Worm (Caenorhabditis elegans) whole organism, L1 larva: ENCODE results near the gene C34F6.7.

ENCODE experiments used
- C04F5.9 ChIP-seq: sonication (generic microtip); optimal IDR thresholded peaks from 2 replicates; lab custom pipeline; 2016; ENCODE audit warnings: missing genetic modification characterization, missing compliant biosample characterization
- C16A3.4 ChIP-seq: fragments of 150-350 bp; optimal IDR thresholded peaks from 2 replicates; lab custom pipeline; 2014; ENCODE audit warnings: missing biosample characterization, missing genetic modification characterization
- C34B4.2 ChIP-seq: sonication (generic microtip); optimal IDR thresholded peaks from 2 replicates; lab custom pipeline; 2017; ENCODE audit warnings: mild to moderate bottlenecking, missing genetic modification characterization, missing compliant biosample characterization
- Y116A8C.19 ChIP-seq: sonication (generic microtip); optimal IDR thresholded peaks from 2 replicates; lab custom pipeline; 2016; ENCODE audit warnings: missing compliant biosample characterization, missing genetic modification characterization, borderline replicate concordance
- aly-2 ChIP-seq: fragments of 150-350 bp; optimal IDR thresholded peaks from 2 replicates; lab custom pipeline; 2014; ENCODE audit warnings: missing biosample characterization, missing genetic modification characterization
- blmp-1 ChIP-seq: fragments of 150-350 bp; optimal IDR thresholded peaks from 2 replicates; lab custom pipeline; 2014; ENCODE audit warnings: missing biosample characterization, missing genetic modification characterization
- ceh-63 ChIP-seq: fragments of 200-800 bp; sonication (Bioruptor generic); optimal IDR thresholded peaks from 2 replicates; lab custom pipeline; 2018; ENCODE audit warnings: mild to moderate bottlenecking, missing genetic modification characterization, missing compliant biosample characterization
- ceh-82 ChIP-seq, 3 experiments: fragments of 150-350 bp in 1 of 3; sonication (generic microtip) in 2 of 3; optimal IDR thresholded peaks; 2 replicates each; lab custom pipeline; 2014 to 2017; ENCODE audit warnings: missing biosample characterization in 3 of 3, missing genetic modification characterization in 3 of 3
- ceh-88 ChIP-seq: fragments of 200-800 bp; sonication (Bioruptor generic); IDR thresholded peaks from 2 replicates; pipeline ENCODE4 v1.3.6; 2022; ENCODE audit warnings: missing genetic modification characterization, missing compliant biosample characterization
- ces-1 ChIP-seq: fragments of 150-350 bp; optimal IDR thresholded peaks from 2 replicates; lab custom pipeline; 2014; ENCODE audit warnings: missing biosample characterization, missing genetic modification reagents, missing genetic modification characterization
- dpl-1 ChIP-seq, 3 experiments: fragments of 150-350 bp in 2 of 3; sonication (generic microtip) in 1 of 3; optimal IDR thresholded peaks; 2 replicates each; lab custom pipeline; 2014 to 2017; ENCODE audit warnings: missing biosample characterization in 3 of 3, missing genetic modification characterization in 3 of 3, missing genetic modification reagents in 3 of 3
- efl-1 ChIP-seq, 4 experiments: fragments of 150-350 bp; optimal IDR thresholded peaks in 3 of 4; peaks in 1 of 4; 1 replicate in 1 of 4; 2 replicates in 3 of 4; lab custom pipeline; 2014; ENCODE audit warnings: missing biosample characterization in 2 of 4, missing genetic modification characterization in 2 of 4, missing genetic modification reagents in 2 of 4
- efl-3 ChIP-seq: fragments of 200-800 bp; sonication (Bioruptor generic); optimal IDR thresholded peaks from 2 replicates; lab custom pipeline; 2018; ENCODE audit warnings: mild to moderate bottlenecking, missing genetic modification characterization, missing compliant biosample characterization
- elt-3 ChIP-seq, 6 experiments: fragments of 150-350 bp in 1 of 6; sonication (generic microtip); optimal IDR thresholded peaks; 2 replicates each; lab custom pipeline; 2017 to 2018; ENCODE audit warnings: missing biosample characterization in 6 of 6, missing genetic modification characterization in 6 of 6, inconsistent platforms in 1 of 6
- ets-5 ChIP-seq: fragments of 200-800 bp; sonication (Bioruptor generic); IDR thresholded peaks from 2 replicates; pipeline ENCODE4 v1.3.6; 2022; ENCODE audit warnings: missing genetic modification characterization, missing compliant biosample characterization
- fkh-10 ChIP-seq: sonication (generic microtip); optimal IDR thresholded peaks from 2 replicates; lab custom pipeline; 2017; ENCODE audit warnings: missing biosample characterization, missing genetic modification reagents, missing genetic modification characterization
- grh-1 ChIP-seq: fragments of 200-800 bp; sonication (Bioruptor generic); IDR thresholded peaks from 2 replicates; pipeline ENCODE4 v1.3.6; 2022; ENCODE audit warnings: missing genetic modification reagents, missing genetic modification characterization, missing compliant biosample characterization
- hlh-17 ChIP-seq: fragments of 200-800 bp; sonication (Bioruptor generic); optimal IDR thresholded peaks from 2 replicates; lab custom pipeline; 2018; ENCODE audit warnings: missing genetic modification characterization, mild to moderate bottlenecking, missing compliant biosample characterization, moderate library complexity, borderline replicate concordance
- jun-1 ChIP-seq: fragments of 150-350 bp; optimal IDR thresholded peaks from 2 replicates; lab custom pipeline; 2014; ENCODE audit warnings: missing biosample characterization, missing genetic modification reagents, missing genetic modification characterization
- lin-13 ChIP-seq: fragments of 150-350 bp; optimal IDR thresholded peaks from 2 replicates; lab custom pipeline; 2014; ENCODE audit warnings: missing biosample characterization, missing genetic modification reagents, missing genetic modification characterization
- lin-14 ChIP-seq: fragments of 200-800 bp; sonication (Bioruptor generic); optimal IDR thresholded peaks from 2 replicates; lab custom pipeline; 2018; ENCODE audit warnings: mild to moderate bottlenecking, missing genetic modification characterization, moderate library complexity, missing compliant biosample characterization
- lin-35 ChIP-seq, 2 experiments: fragments of 150-350 bp; optimal IDR thresholded peaks; 2 replicates each; lab custom pipeline; 2014; ENCODE audit warnings: missing biosample characterization in 2 of 2, missing genetic modification characterization in 2 of 2, missing genetic modification reagents in 2 of 2
- lsy-2 ChIP-seq, 2 experiments: fragments of 150-350 bp; optimal IDR thresholded peaks; 2 replicates each; lab custom pipeline; 2014; ENCODE audit warnings: missing biosample characterization in 2 of 2, missing genetic modification characterization in 2 of 2
- mab-9 ChIP-seq: fragments of 200-800 bp; sonication (Bioruptor generic); IDR thresholded peaks from 2 replicates; pipeline ENCODE4 v1.3.6; 2022; ENCODE audit warnings: missing genetic modification reagents, missing genetic modification characterization, missing compliant biosample characterization
- mef-2 ChIP-seq: fragments of 150-350 bp; optimal IDR thresholded peaks from 2 replicates; lab custom pipeline; 2014; ENCODE audit warnings: missing biosample characterization, missing genetic modification characterization
- mep-1 ChIP-seq: fragments of 150-350 bp; optimal IDR thresholded peaks from 2 replicates; lab custom pipeline; 2014; ENCODE audit warnings: missing biosample characterization, missing genetic modification characterization
- nhr-20 ChIP-seq: sonication (generic microtip); optimal IDR thresholded peaks from 2 replicates; lab custom pipeline; 2016; ENCODE audit warnings: mild to moderate bottlenecking, missing genetic modification characterization, missing compliant biosample characterization
- nhr-237 ChIP-seq: fragments of 150-350 bp; optimal IDR thresholded peaks from 2 replicates; lab custom pipeline; 2014; ENCODE audit warnings: missing biosample characterization, missing genetic modification characterization
- nhr-84 ChIP-seq: sonication (generic microtip); optimal IDR thresholded peaks from 2 replicates; lab custom pipeline; 2017; ENCODE audit warnings: missing biosample characterization, missing genetic modification characterization
- nhr-85 ChIP-seq: sonication (generic microtip); peaks from one replicate; lab custom pipeline; 2016; ENCODE audit warnings: missing genetic modification characterization, inconsistent platforms, missing compliant biosample characterization
- nhr-90 ChIP-seq: sonication (generic microtip); optimal IDR thresholded peaks from 2 replicates; lab custom pipeline; 2016; ENCODE audit warnings: mild to moderate bottlenecking, missing genetic modification characterization, missing compliant biosample characterization; ENCODE audit not compliant: poor library complexity
- pag-3 ChIP-seq: sonication (generic microtip); optimal IDR thresholded peaks from 2 replicates; lab custom pipeline; 2017; ENCODE audit warnings: missing genetic modification characterization, mild to moderate bottlenecking, missing compliant biosample characterization, antibody characterized with exemption, borderline replicate concordance; ENCODE audit not compliant: insufficient read depth
- snu-23 ChIP-seq: sonication (generic microtip); optimal IDR thresholded peaks from 2 replicates; lab custom pipeline; 2016; ENCODE audit warnings: missing genetic modification characterization, missing compliant biosample characterization
- sptf-1 ChIP-seq: fragments of 150-350 bp; optimal IDR thresholded peaks from 2 replicates; lab custom pipeline; 2014; ENCODE audit warnings: missing biosample characterization, missing genetic modification characterization
- tlp-1 ChIP-seq: fragments of 150-350 bp; optimal IDR thresholded peaks from 2 replicates; lab custom pipeline; 2014; ENCODE audit warnings: missing biosample characterization, missing genetic modification characterization
- unc-62 ChIP-seq: fragments of 150-350 bp; optimal IDR thresholded peaks from 2 replicates; lab custom pipeline; 2014; ENCODE audit warnings: missing biosample characterization, missing genetic modification reagents, missing genetic modification characterization

The C34F6.7 gene

ce11 chrX:11206953-11207352 lies 8.3 kb downstream of the C34F6.7 start, which contains the start of gene hst-2 (continued):
- TF ChIP-seq dpl-1 (GFP tag; optimal IDR thresholded peaks at IDR 0.05; lab: Kevin White, UChicago): peak; percentile 73 to 82 (median 77)
- no peak for TF ChIP-seq ceh-63 (GFP tag; lab: Kevin White, UChicago)
- TF ChIP-seq nhr-84 (tag; lab: Kevin White, UChicago): no peak

ce11 chrX:11203773-11204172 lies 11.5 kb downstream of the C34F6.7 start, which contains the start of gene C34F6.11:
Gene C34F6.11 (minus strand): TSS chrX:11203932.
- TF ChIP-seq mep-1 (tag; lab: Kevin White, UChicago) (no peak), lsy-2 (tag; optimal IDR thresholded peaks at IDR 0.05; lab: Kevin White, UChicago) (no peak), nhr-237 (no peak), blmp-1 (no peak), efl-1 (optimal IDR thresholded peaks at IDR 0.05; lab: Kevin White, UChicago) (no peak), efl-1 (GFP tag; optimal IDR thresholded peaks at IDR 0.05 in 1 of 2; lab: Kevin White, UChicago) (peak in 1 of 2 experiments; percentile 82), mef-2 (no peak), lin-13 (GFP tag; lab: Kevin White, UChicago) (no peak)

- no peak for TF ChIP-seq nhr-90 (tag; lab: Kevin White, UChicago)
- TF ChIP-seq snu-23 (GFP tag; lab: Kevin White, UChicago): no peak
- TF ChIP-seq lin-14: no peak
- TF ChIP-seq jun-1: no peak
- no peak for TF ChIP-seq Y116A8C.19 (tag; lab: Kevin White, UChicago)
- TF ChIP-seq nhr-85 (tag; lab: Kevin White, UChicago): no peak
- TF ChIP-seq ceh-88 (GFP tag; lab: Robert Waterston, UW): no peak
- no peak for TF ChIP-seq hlh-17 (GFP tag; lab: Kevin White, UChicago)
- TF ChIP-seq lin-35 (GFP tag; optimal IDR thresholded peaks at IDR 0.05; lab: Kevin White, UChicago): no peak
- TF ChIP-seq mab-9: no peak
- TF ChIP-seq, all 84 proteins: peak for 0
These were observed 14.1 kb downstream of the C34F6.7 start, which contains the start of gene col-179 for ce11 chrX:11201165-11201564. Gene col-179 (plus strand): TSS chrX:11201465.

- TF ChIP-seq nhr-20 (no peak), fkh-10 (GFP tag; lab: Kevin White, UChicago) (no peak), grh-1 (GFP tag; lab: Robert Waterston, UW) (no peak), ces-1 (no peak), ceh-82 (tag; optimal IDR thresholded peaks at IDR 0.05; lab: Kevin White, UChicago) (no peak), hlh-17 (GFP tag; lab: Kevin White, UChicago) (no peak), C34B4.2 (tag; lab: Kevin White, UChicago) (no peak), pag-3 (tag; lab: Kevin White, UChicago) (no peak), lsy-2 (tag; optimal IDR thresholded peaks at IDR 0.05; lab: Kevin White, UChicago) (no peak), unc-62 (GFP tag; lab: Kevin White, UChicago) (no peak)
These were observed 16.1 kb downstream of the C34F6.7 start, which contains the start of gene col-178 for ce11 chrX:11199155-11199554. Gene col-178 (plus strand): TSS chrX:11199455.

- TF ChIP-seq sptf-1 (tag; lab: Kevin White, UChicago) (no peak), aly-2 (tag; lab: Kevin White, UChicago) (no peak), efl-3 (GFP tag; lab: Kevin White, UChicago) (no peak), elt-3 (tag; optimal IDR thresholded peaks at IDR 0.05; lab: Kevin White, UChicago) (no peak), mef-2 (no peak), C16A3.4 (tag; lab: Kevin White, UChicago) (no peak), C04F5.9 (tag; lab: Kevin White, UChicago) (no peak), tlp-1 (tag; lab: Kevin White, UChicago) (no peak), ets-5 (GFP tag; lab: Robert Waterston, UW) (no peak), nhr-237 (no peak)
These were observed 18.5 kb downstream of the C34F6.7 start, which contains the start of gene C34F6.1 for ce11 chrX:11196741-11197140. Gene C34F6.1 (minus strand): TSS chrX:11196841.
